Worm (Caenorhabditis elegans): ENCODE results near the gene ZK550.6.

ce11 chrIV:17279592-17280440 is 17.5 kb upstream of the ZK550.6 start:
- no peak for TF ChIP-seq tab-1 (GFP tag; IDR thresholded peaks at IDR 0.05)
- no peak for TF ChIP-seq med-1 (GFP tag; optimal IDR thresholded peaks at IDR 0.05; ENCODE audit: insufficient read depth)
- TF ChIP-seq T22C8.4 (GFP tag; IDR thresholded peaks at IDR 0.05) = no peak
- TF ChIP-seq flt-1 (GFP tag; IDR thresholded peaks at IDR 0.05) = no peak

Data from whole organism, midembryonic.